Worm (Caenorhabditis elegans) whole organism, L4 larva: Measurements from ENCODE around the gene C26F1.3.

Experiments
- Y105C5A.15 ChIP-seq: fragments of 200-800 bp; sonication (Bioruptor generic); IDR thresholded peaks from 2 replicates; pipeline ENCODE4 v1.3.6; 2022; ENCODE audit warnings: missing genetic modification characterization, missing compliant biosample characterization
- Y5F2A.4 ChIP-seq: fragments of 200-800 bp; sonication (Bioruptor generic); optimal IDR thresholded peaks from 2 replicates; lab custom pipeline; 2018; ENCODE audit warnings: mild to moderate bottlenecking, missing genetic modification characterization, missing compliant biosample characterization
- aha-1 ChIP-seq: fragments of 150-350 bp; peaks from one replicate; lab custom pipeline; 2014; ENCODE audit warnings: missing biosample characterization, missing genetic modification characterization
- ceh-20 ChIP-seq: fragments of 200-800 bp; sonication (Bioruptor generic); IDR thresholded peaks from 2 replicates; pipeline ENCODE4 v1.3.6; 2022; ENCODE audit warnings: missing genetic modification reagents, missing genetic modification characterization, missing compliant biosample characterization
- ceh-62 ChIP-seq: sonication (generic microtip); optimal IDR thresholded peaks from 2 replicates; lab custom pipeline; 2017; ENCODE audit warnings: missing biosample characterization, missing genetic modification characterization
- cey-2 ChIP-seq: sonication (generic microtip); optimal IDR thresholded peaks from 3 replicates; lab custom pipeline; 2017; ENCODE audit warnings: missing genetic modification characterization, mild to moderate bottlenecking, missing compliant biosample characterization, antibody characterized with exemption, borderline replicate concordance; ENCODE audit not compliant: insufficient read depth
- ctbp-1 ChIP-seq: fragments of 200-800 bp; sonication (Bioruptor generic); IDR thresholded peaks from 2 replicates; pipeline ENCODE4 v1.3.6; 2022; ENCODE audit warnings: missing genetic modification reagents, missing genetic modification characterization, missing compliant biosample characterization
- daf-16 ChIP-seq, 3 experiments: sonication (generic microtip); optimal IDR thresholded peaks; 2 replicates each; lab custom pipeline; 2016 to 2017; ENCODE audit warnings: missing genetic modification characterization in 3 of 3, missing genetic modification reagents in 3 of 3, mild to moderate bottlenecking in 2 of 3, missing compliant biosample characterization in 2 of 3, missing biosample characterization in 1 of 3, moderate library complexity in 1 of 3
- daf-19 ChIP-seq: fragments of 200-800 bp; sonication (Bioruptor generic); conservative IDR thresholded peaks from 2 replicates; pipeline ENCODE4 v1.3.6; 2022; ENCODE audit warnings: missing genetic modification characterization, missing compliant biosample characterization
- daf-8 ChIP-seq: fragments of 200-800 bp; sonication (Bioruptor generic); IDR thresholded peaks from 2 replicates; pipeline ENCODE4 v1.3.6; 2022; ENCODE audit warnings: missing genetic modification characterization, missing compliant biosample characterization
- dpl-1 ChIP-seq: fragments of 150-350 bp; optimal IDR thresholded peaks from 2 replicates; lab custom pipeline; 2014; ENCODE audit warnings: missing biosample characterization, missing genetic modification reagents, missing genetic modification characterization
- egl-27 ChIP-seq: sonication (generic microtip); optimal IDR thresholded peaks from 3 replicates; lab custom pipeline; 2017; ENCODE audit warnings: missing biosample characterization, missing genetic modification reagents, missing genetic modification characterization
- hlh-11 ChIP-seq: fragments of 200-800 bp; sonication (Bioruptor generic); optimal IDR thresholded peaks from 2 replicates; lab custom pipeline; 2018; ENCODE audit warnings: mild to moderate bottlenecking, missing genetic modification characterization, missing compliant biosample characterization
- jun-1 ChIP-seq: fragments of 150-350 bp; optimal IDR thresholded peaks from 2 replicates; lab custom pipeline; 2014; ENCODE audit warnings: missing biosample characterization, missing genetic modification reagents, missing genetic modification characterization
- lin-29 ChIP-seq: fragments of 200-800 bp; sonication (Bioruptor generic); IDR thresholded peaks from 2 replicates; pipeline ENCODE4 v1.3.6; 2022; ENCODE audit warnings: missing genetic modification reagents, missing genetic modification characterization, missing compliant biosample characterization
- madf-9 ChIP-seq: fragments of 200-800 bp; sonication (Bioruptor generic); conservative IDR thresholded peaks from 2 replicates; pipeline ENCODE4 v1.3.6; 2022; ENCODE audit warnings: missing genetic modification reagents, missing genetic modification characterization, missing compliant biosample characterization
- mes-2 ChIP-seq: sonication (generic microtip); optimal IDR thresholded peaks from 2 replicates; lab custom pipeline; 2016; ENCODE audit warnings: missing genotype, mild to moderate bottlenecking, missing genetic modification characterization, missing compliant biosample characterization; ENCODE audit not compliant: poor library complexity, severe bottlenecking
- mxl-2 ChIP-seq: fragments of 200-800 bp; sonication (Bioruptor generic); conservative IDR thresholded peaks from 2 replicates; pipeline ENCODE4 v1.3.6; 2022; ENCODE audit warnings: missing genetic modification reagents, missing genetic modification characterization, missing compliant biosample characterization
- mxl-3 ChIP-seq: fragments of 200-800 bp; sonication (Bioruptor generic); optimal IDR thresholded peaks from 2 replicates; lab custom pipeline; 2018; ENCODE audit warnings: mild to moderate bottlenecking, missing genetic modification characterization, missing compliant biosample characterization
- nhr-11 ChIP-seq: fragments of 150-350 bp; optimal IDR thresholded peaks from 2 replicates; lab custom pipeline; 2014; ENCODE audit warnings: missing biosample characterization, missing genetic modification characterization
- nhr-237 ChIP-seq: sonication (generic microtip); optimal IDR thresholded peaks from 2 replicates; lab custom pipeline; 2017; ENCODE audit warnings: missing biosample characterization, missing genetic modification characterization
- set-16 ChIP-seq: fragments of 200-800 bp; sonication (Bioruptor generic); IDR thresholded peaks from 2 replicates; pipeline ENCODE4 v1.3.6; 2022; ENCODE audit warnings: missing genetic modification reagents, missing genetic modification characterization, missing compliant biosample characterization
- skn-1 ChIP-seq: fragments of 150-350 bp; optimal IDR thresholded peaks from 2 replicates; lab custom pipeline; 2014; ENCODE audit warnings: missing biosample characterization, missing genetic modification characterization
- spr-1 ChIP-seq: sonication (generic microtip); optimal IDR thresholded peaks from 2 replicates; lab custom pipeline; 2016; ENCODE audit warnings: mild to moderate bottlenecking, missing genetic modification characterization, missing compliant biosample characterization
- unc-62 ChIP-seq, 3 experiments: fragments of 150-350 bp in 1 of 3; sonication (generic microtip); optimal IDR thresholded peaks in 2 of 3; peaks in 1 of 3; 1 replicate in 1 of 3; 2 replicates in 2 of 3; lab custom pipeline; 2014 to 2017; ENCODE audit warnings: missing biosample characterization in 3 of 3, missing genetic modification characterization in 3 of 3, missing genetic modification reagents in 3 of 3, missing genotype in 1 of 3
- vab-7 ChIP-seq: fragments of 200-800 bp; sonication (Bioruptor generic); IDR thresholded peaks from 2 replicates; pipeline ENCODE4 v1.3.6; 2022; ENCODE audit warnings: missing genetic modification reagents, missing genetic modification characterization, missing compliant biosample characterization
- zip-11 ChIP-seq: fragments of 200-800 bp; sonication (Bioruptor generic); IDR thresholded peaks from 2 replicates; pipeline ENCODE4 v1.3.6; 2022; ENCODE audit warnings: missing genetic modification characterization, missing compliant biosample characterization

Gene C26F1.3

ce11 chrV:7822655-7823054 lies 45.6 kb downstream of the C26F1.3 start:
- no peak for TF ChIP-seq Y5F2A.4 (GFP tag; lab: Kevin White, UChicago)
- TF ChIP-seq ceh-62 (tag; lab: Kevin White, UChicago) = no peak
- peak; percentile 68; the same call in 1 of the 2 replicates for TF ChIP-seq ceh-20 (GFP tag; lab: Robert Waterston, UW)
- peak in 1 of 2 experiments; percentile 74 for TF ChIP-seq daf-16 (GFP tag; optimal IDR thresholded peaks at IDR 0.05; lab: Kevin White, UChicago)
- TF ChIP-seq daf-16 (tag; optimal IDR thresholded peaks at IDR 0.05; lab: Kevin White, UChicago) = no peak
- no peak for TF ChIP-seq aha-1 (tag; lab: Kevin White, UChicago)
- TF ChIP-seq unc-62 (GFP tag; optimal IDR thresholded peaks at IDR 0.05 in 1 of 2; lab: Kevin White, UChicago) = peak in 1 of 2 experiments; percentile 98
- TF ChIP-seq unc-62 (tag; optimal IDR thresholded peaks at IDR 0.05; lab: Kevin White, UChicago) = no peak
- peak; percentile 65 for TF ChIP-seq nhr-11 (tag; lab: Kevin White, UChicago)
- no peak for TF ChIP-seq dpl-1 (GFP tag; lab: Kevin White, UChicago)
- no peak for TF ChIP-seq nhr-237 (tag; lab: Kevin White, UChicago)
- TF ChIP-seq mxl-3 (GFP tag; lab: Kevin White, UChicago) = peak; percentile 71
- no peak for TF ChIP-seq madf-9 (GFP tag; lab: Robert Waterston, UW)
- no peak for TF ChIP-seq spr-1
- no peak for TF ChIP-seq ctbp-1 (GFP tag; lab: Robert Waterston, UW)
- no peak for TF ChIP-seq vab-7 (GFP tag; lab: Robert Waterston, UW)
- no peak for TF ChIP-seq mxl-2 (GFP tag; lab: Robert Waterston, UW)
- no peak for TF ChIP-seq daf-19
- TF ChIP-seq hlh-11 (tag; lab: Kevin White, UChicago) = peak; percentile 63
- TF ChIP-seq cey-2 (tag; lab: Kevin White, UChicago) = no peak

ce11 chrV:7824138-7824537 lies 47.0 kb downstream of the C26F1.3 start:
- no peak for TF ChIP-seq mxl-3 (GFP tag; lab: Kevin White, UChicago)
- TF ChIP-seq egl-27 = no peak
- no peak for TF ChIP-seq lin-29 (GFP tag; lab: Robert Waterston, UW)
- no peak for TF ChIP-seq zip-11
- TF ChIP-seq hlh-11 (tag; lab: Kevin White, UChicago) = peak; percentile 25
- no peak for TF ChIP-seq jun-1 (tag; lab: Kevin White, UChicago)
- TF ChIP-seq Y105C5A.15 (GFP tag; lab: Robert Waterston, UW) = no peak
- TF ChIP-seq vab-7 (GFP tag; lab: Robert Waterston, UW) = no peak
- TF ChIP-seq mes-2 (tag; lab: Kevin White, UChicago) = no peak
- no peak for TF ChIP-seq nhr-237 (tag; lab: Kevin White, UChicago)
- TF ChIP-seq daf-16 (GFP tag; optimal IDR thresholded peaks at IDR 0.05; lab: Kevin White, UChicago) = peak in 1 of 2 experiments; percentile 39
- TF ChIP-seq daf-16 (tag; optimal IDR thresholded peaks at IDR 0.05; lab: Kevin White, UChicago) = no peak

- no peak for TF ChIP-seq mxl-2 (GFP tag; lab: Robert Waterston, UW)
- TF ChIP-seq unc-62 (GFP tag; optimal IDR thresholded peaks at IDR 0.05 in 1 of 2; lab: Kevin White, UChicago) = peak in 1 of 2 experiments; percentile 62
- no peak for TF ChIP-seq unc-62 (tag; optimal IDR thresholded peaks at IDR 0.05; lab: Kevin White, UChicago)
- no peak for TF ChIP-seq madf-9 (GFP tag; lab: Robert Waterston, UW)
Measured at ce11 chrV:7825836-7826235, 48.7 kb downstream of the C26F1.3 start.

ce11 chrV:7826362-7826761 lies 49.3 kb downstream of the C26F1.3 start:
- TF ChIP-seq mxl-3 (GFP tag; lab: Kevin White, UChicago) (no peak), dpl-1 (GFP tag; lab: Kevin White, UChicago) (no peak)
- TF ChIP-seq, all 104 proteins: peak for 0

ce11 chrV:7826917-7827316 lies 49.8 kb downstream of the C26F1.3 start, which contains the start of gene mig-6:
Gene mig-6 (plus strand): TSS chrV:7827217.
- TF ChIP-seq daf-16 (GFP tag; optimal IDR thresholded peaks at IDR 0.05; lab: Kevin White, UChicago) = no peak
- no peak for TF ChIP-seq daf-16 (tag; optimal IDR thresholded peaks at IDR 0.05; lab: Kevin White, UChicago)
- no peak for TF ChIP-seq daf-8 (GFP tag; lab: Robert Waterston, UW)
- no peak for TF ChIP-seq set-16 (GFP tag; lab: Robert Waterston, UW)
- TF ChIP-seq skn-1 = no peak
- TF ChIP-seq, all 104 proteins: peak for 0
